Worm (Caenorhabditis elegans) whole organism, L1 larva: Measurements from ENCODE around the gene C28D4.7.
A peak's percentile ranks its signal among the peaks of the same experiment; 100 is the strongest.

Source experiments
- C04F5.9 ChIP-seq: sonication (generic microtip); optimal IDR thresholded peaks from 2 replicates; lab custom pipeline; 2016; ENCODE audit warnings: missing genetic modification characterization, missing compliant biosample characterization
- C16A3.4 ChIP-seq: fragments of 150-350 bp; optimal IDR thresholded peaks from 2 replicates; lab custom pipeline; 2014; ENCODE audit warnings: missing biosample characterization, missing genetic modification characterization
- F16B12.6 ChIP-seq: fragments of 150-350 bp; optimal IDR thresholded peaks from 2 replicates; lab custom pipeline; 2014; ENCODE audit warnings: missing biosample characterization, missing genetic modification characterization
- Y116A8C.19 ChIP-seq: sonication (generic microtip); optimal IDR thresholded peaks from 2 replicates; lab custom pipeline; 2016; ENCODE audit warnings: missing compliant biosample characterization, missing genetic modification characterization, borderline replicate concordance
- aha-1 ChIP-seq: fragments of 150-350 bp; optimal IDR thresholded peaks from 2 replicates; lab custom pipeline; 2014; ENCODE audit warnings: missing biosample characterization, missing genetic modification characterization
- aly-2 ChIP-seq: fragments of 150-350 bp; optimal IDR thresholded peaks from 2 replicates; lab custom pipeline; 2014; ENCODE audit warnings: missing biosample characterization, missing genetic modification characterization
- ceh-82 ChIP-seq, 3 experiments: fragments of 150-350 bp in 1 of 3; sonication (generic microtip) in 2 of 3; optimal IDR thresholded peaks; 2 replicates each; lab custom pipeline; 2014 to 2017; ENCODE audit warnings: missing biosample characterization in 3 of 3, missing genetic modification characterization in 3 of 3
- ceh-88 ChIP-seq: fragments of 200-800 bp; sonication (Bioruptor generic); IDR thresholded peaks from 2 replicates; pipeline ENCODE4 v1.3.6; 2022; ENCODE audit warnings: missing genetic modification characterization, missing compliant biosample characterization
- ceh-90 ChIP-seq: sonication (generic microtip); optimal IDR thresholded peaks from 2 replicates; lab custom pipeline; 2016; ENCODE audit warnings: missing genetic modification characterization, missing compliant biosample characterization
- ces-1 ChIP-seq: fragments of 150-350 bp; optimal IDR thresholded peaks from 2 replicates; lab custom pipeline; 2014; ENCODE audit warnings: missing biosample characterization, missing genetic modification reagents, missing genetic modification characterization
- dsc-1 ChIP-seq: sonication (generic microtip); optimal IDR thresholded peaks from 2 replicates; lab custom pipeline; 2016; ENCODE audit warnings: mild to moderate bottlenecking, missing genetic modification characterization, missing compliant biosample characterization
- efl-3 ChIP-seq: fragments of 200-800 bp; sonication (Bioruptor generic); optimal IDR thresholded peaks from 2 replicates; lab custom pipeline; 2018; ENCODE audit warnings: mild to moderate bottlenecking, missing genetic modification characterization, missing compliant biosample characterization
- egl-27 ChIP-seq, 2 experiments: fragments of 150-350 bp in 1 of 2; sonication (generic microtip); optimal IDR thresholded peaks; 3 replicates each; lab custom pipeline; 2017 to 2018; ENCODE audit warnings: missing biosample characterization in 2 of 2, missing genetic modification characterization in 2 of 2, missing genetic modification reagents in 2 of 2
- elt-3 ChIP-seq, 6 experiments: fragments of 150-350 bp in 1 of 6; sonication (generic microtip); optimal IDR thresholded peaks; 2 replicates each; lab custom pipeline; 2017 to 2018; ENCODE audit warnings: missing biosample characterization in 6 of 6, missing genetic modification characterization in 6 of 6, inconsistent platforms in 1 of 6
- ets-5 ChIP-seq: fragments of 200-800 bp; sonication (Bioruptor generic); IDR thresholded peaks from 2 replicates; pipeline ENCODE4 v1.3.6; 2022; ENCODE audit warnings: missing genetic modification characterization, missing compliant biosample characterization
- fkh-4 ChIP-seq: sonication (generic microtip); optimal IDR thresholded peaks from 2 replicates; lab custom pipeline; 2016; ENCODE audit warnings: missing compliant biosample characterization, missing genetic modification characterization, borderline replicate concordance
- fkh-8 ChIP-seq: sonication (generic microtip); optimal IDR thresholded peaks from 2 replicates; lab custom pipeline; 2016; ENCODE audit warnings: mild to moderate bottlenecking, missing genetic modification characterization, missing compliant biosample characterization
- fos-1 ChIP-seq: fragments of 150-350 bp; optimal IDR thresholded peaks from 2 replicates; lab custom pipeline; 2014; ENCODE audit warnings: missing biosample characterization, missing genetic modification characterization
- hlh-17 ChIP-seq: fragments of 200-800 bp; sonication (Bioruptor generic); optimal IDR thresholded peaks from 2 replicates; lab custom pipeline; 2018; ENCODE audit warnings: missing genetic modification characterization, mild to moderate bottlenecking, missing compliant biosample characterization, moderate library complexity, borderline replicate concordance
- hpl-2 ChIP-seq: fragments of 150-350 bp; optimal IDR thresholded peaks from 2 replicates; lab custom pipeline; 2014; ENCODE audit warnings: missing biosample characterization, missing genetic modification reagents, missing genetic modification characterization
- irx-1 ChIP-seq: sonication (generic microtip); optimal IDR thresholded peaks from 2 replicates; lab custom pipeline; 2016; ENCODE audit warnings: missing genetic modification characterization, missing compliant biosample characterization
- isw-1 ChIP-seq: fragments of 200-800 bp; sonication (Bioruptor generic); IDR thresholded peaks from 2 replicates; pipeline ENCODE4 v1.3.6; 2022; ENCODE audit warnings: missing genetic modification characterization, missing compliant biosample characterization
- lin-13 ChIP-seq: fragments of 150-350 bp; optimal IDR thresholded peaks from 2 replicates; lab custom pipeline; 2014; ENCODE audit warnings: missing biosample characterization, missing genetic modification reagents, missing genetic modification characterization
- lin-14 ChIP-seq: fragments of 200-800 bp; sonication (Bioruptor generic); optimal IDR thresholded peaks from 2 replicates; lab custom pipeline; 2018; ENCODE audit warnings: mild to moderate bottlenecking, missing genetic modification characterization, moderate library complexity, missing compliant biosample characterization
- lin-35 ChIP-seq, 2 experiments: fragments of 150-350 bp; optimal IDR thresholded peaks; 2 replicates each; lab custom pipeline; 2014; ENCODE audit warnings: missing biosample characterization in 2 of 2, missing genetic modification characterization in 2 of 2, missing genetic modification reagents in 2 of 2
- lin-39 ChIP-seq: fragments of 150-350 bp; optimal IDR thresholded peaks from 2 replicates; lab custom pipeline; 2014; ENCODE audit warnings: missing biosample characterization, missing genetic modification reagents, missing genetic modification characterization
- lsy-2 ChIP-seq, 2 experiments: fragments of 150-350 bp; optimal IDR thresholded peaks; 2 replicates each; lab custom pipeline; 2014; ENCODE audit warnings: missing biosample characterization in 2 of 2, missing genetic modification characterization in 2 of 2
- mdl-1 ChIP-seq, 2 experiments: fragments of 150-350 bp; optimal IDR thresholded peaks; 2 replicates each; lab custom pipeline; 2014 to 2017; ENCODE audit warnings: missing biosample characterization in 2 of 2, missing genetic modification characterization in 2 of 2, inconsistent platforms in 1 of 2
- mef-2 ChIP-seq: fragments of 150-350 bp; optimal IDR thresholded peaks from 2 replicates; lab custom pipeline; 2014; ENCODE audit warnings: missing biosample characterization, missing genetic modification characterization
- nhr-11 ChIP-seq: fragments of 150-350 bp; optimal IDR thresholded peaks from 2 replicates; lab custom pipeline; 2014; ENCODE audit warnings: missing biosample characterization, missing genetic modification characterization
- nhr-12 ChIP-seq: sonication (generic microtip); optimal IDR thresholded peaks from 2 replicates; lab custom pipeline; 2017; ENCODE audit warnings: missing biosample characterization, missing genetic modification characterization
- nhr-237 ChIP-seq: fragments of 150-350 bp; optimal IDR thresholded peaks from 2 replicates; lab custom pipeline; 2014; ENCODE audit warnings: missing biosample characterization, missing genetic modification characterization
- nhr-71 ChIP-seq: sonication (generic microtip); optimal IDR thresholded peaks from 2 replicates; lab custom pipeline; 2016; ENCODE audit warnings: mild to moderate bottlenecking, missing genetic modification characterization, moderate library complexity, missing compliant biosample characterization
- nhr-76 ChIP-seq: sonication (generic microtip); optimal IDR thresholded peaks from 2 replicates; lab custom pipeline; 2017; ENCODE audit warnings: missing biosample characterization, missing genetic modification characterization
- nhr-77 ChIP-seq: fragments of 150-350 bp; optimal IDR thresholded peaks from 2 replicates; lab custom pipeline; 2014; ENCODE audit warnings: missing biosample characterization, missing genetic modification characterization
- nhr-84 ChIP-seq: sonication (generic microtip); optimal IDR thresholded peaks from 2 replicates; lab custom pipeline; 2017; ENCODE audit warnings: missing biosample characterization, missing genetic modification characterization
- nhr-85 ChIP-seq: sonication (generic microtip); peaks from one replicate; lab custom pipeline; 2016; ENCODE audit warnings: missing genetic modification characterization, inconsistent platforms, missing compliant biosample characterization
- pag-3 ChIP-seq: sonication (generic microtip); optimal IDR thresholded peaks from 2 replicates; lab custom pipeline; 2017; ENCODE audit warnings: missing genetic modification characterization, mild to moderate bottlenecking, missing compliant biosample characterization, antibody characterized with exemption, borderline replicate concordance; ENCODE audit not compliant: insufficient read depth
- pax-3 ChIP-seq: fragments of 200-800 bp; sonication (Bioruptor generic); optimal IDR thresholded peaks from 2 replicates; lab custom pipeline; 2018; ENCODE audit warnings: mild to moderate bottlenecking, missing genetic modification characterization, moderate library complexity, missing compliant biosample characterization
- rnt-1 ChIP-seq: sonication (generic microtip); optimal IDR thresholded peaks from 2 replicates; lab custom pipeline; 2016; ENCODE audit warnings: mild to moderate bottlenecking, missing genetic modification characterization, moderate library complexity, missing compliant biosample characterization
- skn-1 ChIP-seq: fragments of 150-350 bp; optimal IDR thresholded peaks from 2 replicates; lab custom pipeline; 2014; ENCODE audit warnings: missing biosample characterization, missing genetic modification characterization
- sox-4 ChIP-seq: sonication (generic microtip); optimal IDR thresholded peaks from 2 replicates; lab custom pipeline; 2016; ENCODE audit warnings: missing genetic modification characterization, missing compliant biosample characterization
- sup-37 ChIP-seq: fragments of 200-800 bp; sonication (Bioruptor generic); optimal IDR thresholded peaks from 2 replicates; lab custom pipeline; 2018; ENCODE audit warnings: mild to moderate bottlenecking, missing genetic modification characterization, missing compliant biosample characterization
- tbx-2 ChIP-seq: sonication (generic microtip); optimal IDR thresholded peaks from 2 replicates; lab custom pipeline; 2016; ENCODE audit warnings: missing genetic modification characterization, missing compliant biosample characterization
- unc-130 ChIP-seq: fragments of 150-350 bp; optimal IDR thresholded peaks from 2 replicates; lab custom pipeline; 2017; ENCODE audit warnings: missing biosample characterization, missing genetic modification characterization, inconsistent platforms
- xbp-1 ChIP-seq: sonication (generic microtip); optimal IDR thresholded peaks from 2 replicates; lab custom pipeline; 2016; ENCODE audit warnings: missing genetic modification characterization, missing compliant biosample characterization
- zag-1 ChIP-seq: fragments of 150-350 bp; optimal IDR thresholded peaks from 2 replicates; lab custom pipeline; 2014; ENCODE audit warnings: missing biosample characterization, missing genetic modification characterization
- zip-4 ChIP-seq: fragments of 200-800 bp; sonication (Bioruptor generic); optimal IDR thresholded peaks from 2 replicates; lab custom pipeline; 2018; ENCODE audit warnings: mild to moderate bottlenecking, missing genetic modification characterization, moderate library complexity, missing compliant biosample characterization
- ztf-11 ChIP-seq, 2 experiments: sonication (generic microtip); optimal IDR thresholded peaks; 2 replicates each; lab custom pipeline; 2016 to 2017; ENCODE audit warnings: missing genetic modification characterization in 2 of 2, missing biosample characterization in 1 of 2, missing compliant biosample characterization in 1 of 2
- ztf-4 ChIP-seq: fragments of 150-350 bp; optimal IDR thresholded peaks from 2 replicates; lab custom pipeline; 2014; ENCODE audit warnings: missing biosample characterization, missing genetic modification characterization

Gene C28D4.7

DNA sequence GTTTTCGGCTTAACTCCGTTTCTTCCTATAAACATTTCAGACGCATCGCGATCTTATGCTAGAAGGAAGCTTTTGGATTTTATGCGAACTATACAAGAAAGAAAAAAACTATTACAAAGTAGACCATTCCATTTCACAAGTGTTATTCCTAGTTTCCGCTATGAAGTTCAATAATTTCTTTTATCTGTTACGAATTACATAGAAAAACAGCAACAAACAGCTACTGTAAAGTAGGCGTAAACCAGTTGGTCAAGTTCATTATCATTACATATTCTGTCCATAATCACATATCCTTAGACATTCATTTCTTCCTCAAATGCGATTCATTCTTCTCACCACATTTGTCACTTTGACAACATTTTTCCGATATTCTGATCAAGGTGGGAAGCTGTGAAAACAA is 4.8 kb downstream of the C28D4.7 start, which contains the start of gene C28D4.10:
C28D4.10 (plus strand) TSS at position 301 of the 400 bp plus-strand sequence.
- no peak for TF ChIP-seq xbp-1 (tag; lab: Kevin White, UChicago)
- TF ChIP-seq lin-14, result no peak
- TF ChIP-seq lin-35 (GFP tag; optimal IDR thresholded peaks at IDR 0.05; lab: Kevin White, UChicago), result no peak
- TF ChIP-seq ceh-90 (tag; lab: Kevin White, UChicago), result no peak
- TF ChIP-seq mef-2 (tag; lab: Kevin White, UChicago), result no peak
- TF ChIP-seq mdl-1 (tag; optimal IDR thresholded peaks at IDR 0.05; lab: Kevin White, UChicago), result no peak
- no peak for TF ChIP-seq fos-1 (tag; lab: Kevin White, UChicago)
- no peak for TF ChIP-seq ces-1
- no peak for TF ChIP-seq nhr-12 (tag; lab: Kevin White, UChicago)
- no peak for TF ChIP-seq pax-3 (tag; lab: Kevin White, UChicago)
- no peak for TF ChIP-seq irx-1 (tag; lab: Kevin White, UChicago)
- TF ChIP-seq sox-4 (tag; lab: Kevin White, UChicago), result no peak
- TF ChIP-seq lin-13, result no peak
- no peak for TF ChIP-seq F16B12.6
- no peak for TF ChIP-seq pag-3

DNA sequence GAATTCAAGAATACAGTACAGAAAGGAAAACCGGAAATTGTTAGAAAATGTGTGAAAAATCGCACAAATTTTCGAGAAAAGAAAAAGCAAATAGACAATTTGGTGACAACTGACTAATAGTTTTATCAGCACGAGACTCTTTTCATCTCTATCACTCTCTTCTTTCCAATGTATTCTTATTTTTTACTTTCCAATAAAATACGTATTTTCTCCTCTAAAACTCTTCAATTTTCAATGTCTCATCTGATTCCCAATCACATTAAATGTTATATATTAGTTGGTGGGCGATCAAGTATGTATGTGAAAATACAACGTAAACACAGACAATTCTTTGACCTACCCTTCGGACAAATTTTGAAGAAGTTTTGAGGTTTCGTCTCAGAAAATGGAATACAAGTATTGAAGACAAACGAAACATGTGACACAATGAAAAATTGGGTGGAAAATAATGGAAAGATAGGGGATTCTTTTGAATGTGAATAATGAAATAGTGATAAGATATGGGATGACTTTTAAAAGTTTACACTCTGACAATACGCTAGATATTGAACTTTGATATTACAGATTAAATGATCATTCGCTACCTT is 5.7 kb downstream of the C28D4.7 start, which contains the start of gene cka-1:
cka-1 (minus strand) TSS at position 418 of the 587 bp plus-strand sequence.
- no peak for TF ChIP-seq zag-1 (tag; lab: Kevin White, UChicago)
- TF ChIP-seq dsc-1 (tag; lab: Kevin White, UChicago), result no peak
- TF ChIP-seq ceh-88 (GFP tag; lab: Robert Waterston, UW), result no peak
- no peak for TF ChIP-seq egl-27 (tag; optimal IDR thresholded peaks at IDR 0.05; lab: Kevin White, UChicago)
- TF ChIP-seq pax-3 (tag; lab: Kevin White, UChicago), result no peak
- no peak for TF ChIP-seq efl-3 (GFP tag; lab: Kevin White, UChicago)
- TF ChIP-seq aha-1 (tag; lab: Kevin White, UChicago), result no peak
- TF ChIP-seq ztf-4 (tag; lab: Kevin White, UChicago), result no peak
- TF ChIP-seq rnt-1, result no peak
- TF ChIP-seq nhr-85 (tag; lab: Kevin White, UChicago), result peak; percentile 48
- peak; percentile 71 for TF ChIP-seq lin-14
- TF ChIP-seq nhr-84, result no peak
- TF ChIP-seq C04F5.9 (tag; lab: Kevin White, UChicago), result no peak
- no peak for TF ChIP-seq zip-4 (GFP tag; lab: Kevin White, UChicago)
- TF ChIP-seq hpl-2 (GFP tag; lab: Kevin White, UChicago), result no peak
- TF ChIP-seq unc-130 (tag; lab: Kevin White, UChicago), result no peak
- no peak for TF ChIP-seq lin-39
- TF ChIP-seq fkh-8 (tag; lab: Kevin White, UChicago), result no peak
- no peak for TF ChIP-seq nhr-11 (tag; lab: Kevin White, UChicago)
- TF ChIP-seq sox-4 (tag; lab: Kevin White, UChicago), result no peak
- no peak for TF ChIP-seq ets-5 (GFP tag; lab: Robert Waterston, UW)
- no peak for TF ChIP-seq skn-1 (tag; lab: Kevin White, UChicago)
- peak in 1 of 6 experiments; percentile 48 for TF ChIP-seq elt-3 (tag; optimal IDR thresholded peaks at IDR 0.05; lab: Kevin White, UChicago)
- TF ChIP-seq nhr-237, result no peak
- TF ChIP-seq pag-3, result no peak
- no peak for TF ChIP-seq nhr-77 (tag; lab: Kevin White, UChicago)
- TF ChIP-seq hlh-17 (GFP tag; lab: Kevin White, UChicago), result no peak
- no peak for TF ChIP-seq fkh-4
- peak in 1 of 2 experiments; percentile 55 for TF ChIP-seq lin-35 (GFP tag; optimal IDR thresholded peaks at IDR 0.05; lab: Kevin White, UChicago)
- TF ChIP-seq nhr-12 (tag; lab: Kevin White, UChicago), result no peak
- TF ChIP-seq ceh-82 (tag; optimal IDR thresholded peaks at IDR 0.05; lab: Kevin White, UChicago), result no peak
- TF ChIP-seq mdl-1 (tag; optimal IDR thresholded peaks at IDR 0.05; lab: Kevin White, UChicago), result no peak
- no peak for TF ChIP-seq aly-2 (tag; lab: Kevin White, UChicago)
- no peak for TF ChIP-seq isw-1 (GFP tag; lab: Robert Waterston, UW)
- peak; percentile 63 for TF ChIP-seq nhr-71 (tag; lab: Kevin White, UChicago)
- no peak for TF ChIP-seq Y116A8C.19 (tag; lab: Kevin White, UChicago)
- peak in 1 of 2 experiments; percentile 62 for TF ChIP-seq lsy-2 (tag; optimal IDR thresholded peaks at IDR 0.05; lab: Kevin White, UChicago)
- no peak for TF ChIP-seq sup-37
- TF ChIP-seq ztf-11 (tag; optimal IDR thresholded peaks at IDR 0.05; lab: Kevin White, UChicago), result no peak
- peak; percentile 9 for TF ChIP-seq tbx-2 (tag; lab: Kevin White, UChicago)
- TF ChIP-seq nhr-76 (tag; lab: Kevin White, UChicago), result no peak
- TF ChIP-seq C16A3.4, result peak; percentile 16
